Fruit fly (Drosophila melanogaster) whole organism, embryonic: Measurements from ENCODE around the gene CG15382.

Experiments
- Atf3 ChIP-seq: fragments of 200-800 bp; sonication (Bioruptor generic); optimal IDR thresholded peaks from 3 replicates; lab custom pipeline; 2016; ENCODE audit warnings: missing biosample characterization, missing genetic modification characterization
- B-H1 ChIP-seq: fragments of 200-800 bp; sonication (Bioruptor generic); IDR thresholded peaks from 3 replicates; pipeline ENCODE4 v1.3.6; 2022; ENCODE audit warnings: missing biosample characterization, missing genetic modification characterization
- Bgb ChIP-seq: fragments of 200-800 bp; sonication (Bioruptor generic); IDR thresholded peaks from 2 replicates; pipeline ENCODE4 v1.3.6; 2022; ENCODE audit warnings: missing biosample characterization, missing genetic modification characterization; ENCODE audit not compliant: partially characterized antibody
- CG12942 ChIP-seq: fragments of 200-800 bp; sonication (Bioruptor generic); optimal IDR thresholded peaks from 3 replicates; lab custom pipeline; 2016; ENCODE audit warnings: missing biosample characterization, missing genetic modification characterization
- CG15479 ChIP-seq: fragments of 200-800 bp; sonication (Bioruptor generic); optimal IDR thresholded peaks from 3 replicates; lab custom pipeline; 2019; ENCODE audit warnings: missing biosample characterization, mild to moderate bottlenecking, missing genetic modification characterization, moderate library complexity
- CG16779 ChIP-seq: fragments of 200-800 bp; sonication (Bioruptor generic); IDR thresholded peaks from 2 replicates; pipeline ENCODE4 v1.3.6; 2022; ENCODE audit warnings: missing biosample characterization, missing genetic modification characterization
- CG16863 ChIP-seq: fragments of 200-800 bp; sonication (Bioruptor generic); optimal IDR thresholded peaks from 3 replicates; lab custom pipeline; 2016; ENCODE audit warnings: missing biosample characterization, missing genetic modification characterization
- CG30403 ChIP-seq: fragments of 200-800 bp; sonication (Bioruptor generic); optimal IDR thresholded peaks from 3 replicates; lab custom pipeline; 2016; ENCODE audit warnings: missing biosample characterization, missing genetic modification characterization
- CG32532 ChIP-seq: fragments of 200-800 bp; sonication (Bioruptor generic); IDR thresholded peaks from 2 replicates; pipeline ENCODE4 v1.3.6; 2022; ENCODE audit warnings: missing biosample characterization, missing genetic modification characterization
- CG3281 ChIP-seq: fragments of 200-800 bp; sonication (Bioruptor generic); optimal IDR thresholded peaks from 3 replicates; lab custom pipeline; 2017; ENCODE audit warnings: missing biosample characterization, mild to moderate bottlenecking, missing genetic modification characterization
- CG33213 ChIP-seq: fragments of 200-800 bp; sonication (Bioruptor generic); optimal IDR thresholded peaks from 3 replicates; lab custom pipeline; 2016; ENCODE audit warnings: missing biosample characterization, missing genetic modification characterization
- CG3995 ChIP-seq: fragments of 200-800 bp; sonication (Bioruptor generic); optimal IDR thresholded peaks from 3 replicates; lab custom pipeline; 2016; ENCODE audit warnings: missing biosample characterization, missing genetic modification characterization
- CG4617 ChIP-seq: fragments of 200-800 bp; sonication (Bioruptor generic); optimal IDR thresholded peaks from 3 replicates; lab custom pipeline; 2016; ENCODE audit warnings: missing biosample characterization, missing genetic modification characterization, borderline replicate concordance
- CG6654 ChIP-seq: fragments of 200-800 bp; sonication (Bioruptor generic); optimal IDR thresholded peaks from 2 replicates; lab custom pipeline; 2017; ENCODE audit warnings: missing biosample characterization, mild to moderate bottlenecking, missing genetic modification characterization
- CG6683 ChIP-seq: fragments of 200-800 bp; sonication (Bioruptor generic); optimal IDR thresholded peaks from 2 replicates; lab custom pipeline; 2017; ENCODE audit warnings: missing biosample characterization, mild to moderate bottlenecking, missing genetic modification characterization, missing genetic modification reagents
- CG6854 ChIP-seq: fragments of 200-800 bp; sonication (Bioruptor generic); optimal IDR thresholded peaks from 3 replicates; lab custom pipeline; 2017; ENCODE audit warnings: missing biosample characterization, mild to moderate bottlenecking, missing genetic modification characterization
- CG8359 ChIP-seq: fragments of 200-800 bp; sonication (Bioruptor generic); optimal IDR thresholded peaks from 2 replicates; lab custom pipeline; 2017; ENCODE audit warnings: missing biosample characterization, mild to moderate bottlenecking, missing genetic modification characterization, borderline replicate concordance
- Dref ChIP-seq: fragments of 200-800 bp; sonication (Bioruptor generic); IDR thresholded peaks from 2 replicates; pipeline ENCODE4 v1.3.6; 2022; ENCODE audit warnings: missing biosample characterization, missing genetic modification characterization
- Ets65A ChIP-seq: fragments of 200-800 bp; sonication (Bioruptor generic); peaks from one replicate; lab custom pipeline; 2016; ENCODE audit warnings: missing biosample characterization, missing genetic modification characterization
- Fer3 ChIP-seq: fragments of 200-800 bp; sonication (Bioruptor generic); optimal IDR thresholded peaks from 2 replicates; lab custom pipeline; 2018; ENCODE audit warnings: missing biosample characterization, mild to moderate bottlenecking, missing genetic modification characterization, moderate library complexity
- Gug ChIP-seq: fragments of 200-800 bp; sonication (Bioruptor generic); IDR thresholded peaks from 4 replicates; pipeline ENCODE4 v1.3.6; 2022; ENCODE audit warnings: missing biosample characterization, missing genetic modification characterization
- H15 ChIP-seq: fragments of 200-800 bp; sonication (Bioruptor generic); IDR thresholded peaks from 3 replicates; pipeline ENCODE4 v1.3.6; 2022; ENCODE audit warnings: missing biosample characterization, missing genetic modification characterization
- H2.0 ChIP-seq: fragments of 200-800 bp; sonication (Bioruptor generic); IDR thresholded peaks from 2 replicates; pipeline ENCODE4 v1.3.6; 2022; ENCODE audit warnings: missing biosample characterization, missing genetic modification characterization
- Lpt ChIP-seq: fragments of >200 bp; optimal IDR thresholded peaks from 2 replicates; lab custom pipeline; 2018; ENCODE audit warnings: missing biosample characterization, missing genetic modification characterization
- NFAT ChIP-seq: fragments of 200-800 bp; sonication (Bioruptor generic); IDR thresholded peaks from 2 replicates; pipeline ENCODE4 v1.3.6; 2022; ENCODE audit warnings: missing biosample characterization, missing genetic modification characterization
- Optix ChIP-seq: fragments of 200-800 bp; sonication (Bioruptor generic); IDR thresholded peaks from 3 replicates; pipeline ENCODE4 v1.3.6; 2022; ENCODE audit warnings: missing biosample characterization, missing genetic modification characterization
- Ptx1 ChIP-seq: fragments of 200-800 bp; sonication (Bioruptor generic); IDR thresholded peaks from 2 replicates; pipeline ENCODE4 v1.3.6; 2022; ENCODE audit warnings: missing biosample characterization, missing genetic modification characterization
- Taf1 ChIP-seq: fragments of 200-800 bp; sonication (Bioruptor generic); IDR thresholded peaks from 2 replicates; pipeline ENCODE4 v1.3.6; 2022; ENCODE audit warnings: missing biosample characterization, missing genetic modification characterization
- Trl ChIP-seq, 3 experiments: fragments of >200 bp in 2 of 3; fragments of 200-800 bp in 1 of 3; sonication (Bioruptor generic) in 1 of 3; optimal IDR thresholded peaks; 2 replicates in 1 of 3; 3 replicates in 2 of 3; lab custom pipeline; 2016 to 2017; ENCODE audit warnings: missing biosample characterization in 1 of 3, missing genetic modification characterization in 1 of 3
- ap ChIP-seq: fragments of 200-800 bp; sonication (Bioruptor generic); IDR thresholded peaks from 2 replicates; pipeline ENCODE4 v1.3.6; 2022; ENCODE audit warnings: missing biosample characterization, missing genetic modification characterization
- ato ChIP-seq: fragments of 200-800 bp; sonication (Bioruptor generic); IDR thresholded peaks from 2 replicates; pipeline ENCODE4 v1.3.6; 2022; ENCODE audit warnings: missing biosample characterization, missing genetic modification characterization; ENCODE audit not compliant: partially characterized antibody
- bsh ChIP-seq, 2 experiments: fragments of 200-800 bp; sonication (Bioruptor generic); optimal IDR thresholded peaks; 2 replicates each; lab custom pipeline; 2017 to 2018; ENCODE audit warnings: mild to moderate bottlenecking in 2 of 2, missing biosample characterization in 2 of 2, missing genetic modification characterization in 2 of 2, moderate library complexity in 1 of 2
- caup ChIP-seq: fragments of 200-800 bp; sonication (Bioruptor generic); optimal IDR thresholded peaks from 3 replicates; lab custom pipeline; 2017; ENCODE audit warnings: missing biosample characterization, mild to moderate bottlenecking, missing genetic modification characterization, moderate library complexity; ENCODE audit not compliant: severe bottlenecking
- chif ChIP-seq, 2 experiments: fragments of 200-800 bp; sonication (Bioruptor generic); optimal IDR thresholded peaks; 3 replicates each; lab custom pipeline; 2016; ENCODE audit warnings: missing biosample characterization in 2 of 2, missing genetic modification characterization in 2 of 2
- gem ChIP-seq: fragments of 200-800 bp; sonication (Bioruptor generic); optimal IDR thresholded peaks from 2 replicates; lab custom pipeline; 2019; ENCODE audit warnings: missing biosample characterization, mild to moderate bottlenecking, missing genetic modification characterization, moderate library complexity
- ham ChIP-seq: fragments of 200-800 bp; sonication (Bioruptor generic); IDR thresholded peaks from 2 replicates; pipeline ENCODE4 v1.3.6; 2022; ENCODE audit warnings: missing biosample characterization, missing genetic modification characterization
- inv ChIP-seq: fragments of 200-800 bp; sonication (Bioruptor generic); IDR thresholded peaks from 2 replicates; pipeline ENCODE4 v1.3.6; 2022; ENCODE audit warnings: missing biosample characterization, missing genetic modification characterization; ENCODE audit not compliant: partially characterized antibody
- nerfin-1 ChIP-seq: fragments of 200-800 bp; sonication (Bioruptor generic); optimal IDR thresholded peaks from 3 replicates; lab custom pipeline; 2019; ENCODE audit warnings: missing biosample characterization, mild to moderate bottlenecking, missing genetic modification characterization, moderate library complexity
- nerfin-2 ChIP-seq: fragments of 200-800 bp; sonication (Bioruptor generic); IDR thresholded peaks from 2 replicates; pipeline ENCODE4 v1.3.6; 2022; ENCODE audit warnings: missing biosample characterization, missing genetic modification characterization; ENCODE audit not compliant: partially characterized antibody
- nmo ChIP-seq: fragments of 200-800 bp; sonication (Bioruptor generic); optimal IDR thresholded peaks from 2 replicates; lab custom pipeline; 2018; ENCODE audit warnings: missing biosample characterization, mild to moderate bottlenecking, missing genetic modification characterization, moderate library complexity
- pan ChIP-seq, 4 experiments: fragments of >200 bp in 3 of 4; fragments of 200-800 bp in 1 of 4; sonication (Bioruptor generic) in 1 of 4; optimal IDR thresholded peaks in 3 of 4; IDR thresholded peaks in 1 of 4; 2 replicates each; pipeline versions ENCODE4 v1.3.6 to Lab custom; 2017 to 2022; ENCODE audit warnings: missing biosample characterization in 2 of 4, missing genetic modification characterization in 2 of 4, mixed read lengths in 1 of 4
- pfk ChIP-seq: fragments of 200-800 bp; sonication (Bioruptor generic); optimal IDR thresholded peaks from 2 replicates; lab custom pipeline; 2018; ENCODE audit warnings: missing biosample characterization, mild to moderate bottlenecking, missing genetic modification characterization, moderate library complexity
- pzg ChIP-seq: fragments of 200-800 bp; sonication (Bioruptor generic); optimal IDR thresholded peaks from 3 replicates; lab custom pipeline; 2018; ENCODE audit warnings: missing biosample characterization, mild to moderate bottlenecking, missing genetic modification characterization, moderate library complexity
- run ChIP-seq: fragments of 200-800 bp; sonication (Bioruptor generic); optimal IDR thresholded peaks from 3 replicates; lab custom pipeline; 2018; ENCODE audit warnings: missing biosample characterization, mild to moderate bottlenecking, missing genetic modification characterization
- scrt ChIP-seq: fragments of 200-800 bp; sonication (Bioruptor generic); optimal IDR thresholded peaks from 2 replicates; lab custom pipeline; 2018; ENCODE audit warnings: missing biosample characterization, mild to moderate bottlenecking, missing genetic modification characterization, moderate library complexity
- sisA ChIP-seq: fragments of 200-800 bp; sonication (Bioruptor generic); IDR thresholded peaks from 2 replicates; pipeline ENCODE4 v1.3.6; 2022; ENCODE audit warnings: missing biosample characterization, missing genetic modification characterization
- ssp ChIP-seq: fragments of 200-800 bp; sonication (Bioruptor generic); IDR thresholded peaks from 2 replicates; pipeline ENCODE4 v1.3.6; 2022; ENCODE audit warnings: missing biosample characterization, missing genetic modification characterization
- usp ChIP-seq: fragments of >200 bp; optimal IDR thresholded peaks from 2 replicates; lab custom pipeline; 2017; ENCODE audit warnings: missing biosample characterization, missing genetic modification characterization
- zfh1 ChIP-seq: fragments of 200-800 bp; sonication (Bioruptor generic); IDR thresholded peaks from 3 replicates; pipeline ENCODE4 v1.3.6; 2022; ENCODE audit warnings: missing biosample characterization, missing genetic modification characterization

Gene CG15382

DNA sequence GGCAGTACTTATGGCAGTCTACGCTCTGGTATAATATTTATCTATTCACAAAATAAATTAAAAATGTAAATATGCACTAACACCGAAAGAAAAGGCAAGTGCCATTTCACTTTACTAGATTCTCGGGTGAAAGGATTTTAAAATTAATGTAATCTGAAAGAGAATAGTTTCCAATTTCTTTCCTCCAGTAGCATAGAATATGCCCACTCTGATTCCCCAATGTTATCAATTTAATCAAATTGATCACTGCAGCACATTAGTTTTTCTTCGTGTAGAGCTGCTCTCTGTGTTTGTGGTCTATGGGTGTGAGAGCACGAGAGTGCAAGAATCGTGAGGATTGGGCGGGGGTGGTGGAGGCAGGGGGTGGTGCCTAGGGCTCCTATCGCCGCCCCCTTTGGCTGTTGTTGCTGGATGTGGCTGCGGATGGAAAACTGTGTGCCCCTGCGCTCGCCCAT is 45.6 kb downstream of the CG15382 start (continued):
- peak; percentile 74 for TF ChIP-seq sisA (GFP tag; lab: Robert Waterston, UW)
- peak; percentile 57 for TF ChIP-seq caup
- peak; percentile 76 for TF ChIP-seq Ptx1
- peak; percentile 34 for TF ChIP-seq CG3281 (GFP tag; lab: Kevin White, UChicago)
- peak; percentile 83 for TF ChIP-seq zfh1 (GFP tag; lab: Robert Waterston, UW)
- TF ChIP-seq H15 (GFP tag; lab: Robert Waterston, UW): peak; percentile 32; the same call in 2 of the 3 replicates
- no peak for TF ChIP-seq pan (optimal IDR thresholded peaks at IDR 0.05; lab: Kevin White, UChicago)
- peak in 1 of 2 experiments; percentile 62 for TF ChIP-seq pan (GFP tag; optimal IDR thresholded peaks at IDR 0.05 in 1 of 2, IDR thresholded peaks at IDR 0.05 in 1 of 2)
- no peak for TF ChIP-seq Dref (GFP tag; lab: Robert Waterston, UW)
- TF ChIP-seq CG6854 (GFP tag; lab: Kevin White, UChicago): no peak
- TF ChIP-seq ato (GFP tag; lab: Robert Waterston, UW): no peak
- TF ChIP-seq gem: peak; percentile 91
- peak; percentile 42 for TF ChIP-seq CG6683
- TF ChIP-seq pzg: no peak
- TF ChIP-seq nerfin-2 (GFP tag; lab: Robert Waterston, UW): no peak
- TF ChIP-seq Gug (GFP tag; lab: Robert Waterston, UW): peak; percentile 42; the same call in 2 of the 4 replicates
- peak; percentile 87 for TF ChIP-seq CG30403 (GFP tag; lab: Kevin White, UChicago)
- TF ChIP-seq H2.0: peak; percentile 61
- peak; percentile 73 for TF ChIP-seq CG6654 (GFP tag; lab: Kevin White, UChicago)
- peak; percentile 88 to 95 for TF ChIP-seq bsh (GFP tag; optimal IDR thresholded peaks at IDR 0.05; lab: Kevin White, UChicago)
- no peak for TF ChIP-seq inv (GFP tag; lab: Robert Waterston, UW)
- peak; percentile 82 for TF ChIP-seq Atf3 (GFP tag; lab: Kevin White, UChicago)
- no peak for TF ChIP-seq CG3995 (GFP tag; lab: Kevin White, UChicago)
- no peak for TF ChIP-seq CG32532 (GFP tag; lab: Robert Waterston, UW)
- TF ChIP-seq pfk (GFP tag; lab: Kevin White, UChicago): no peak
- TF ChIP-seq CG4617 (GFP tag; lab: Kevin White, UChicago): peak; percentile 51
- peak; percentile 74 for TF ChIP-seq ap (GFP tag; lab: Robert Waterston, UW)
- no peak for TF ChIP-seq CG15479 (GFP tag; lab: Kevin White, UChicago)
- TF ChIP-seq ham (GFP tag; lab: Robert Waterston, UW): no peak
- peak; percentile 66 for TF ChIP-seq run (tag; lab: Kevin White, UChicago)
- no peak for TF ChIP-seq Taf1 (GFP tag; lab: Robert Waterston, UW)
- no peak for TF ChIP-seq NFAT
- peak in 1 of 2 experiments; percentile 43 for TF ChIP-seq Trl (optimal IDR thresholded peaks at IDR 0.05; lab: Kevin White, UChicago)
- peak; percentile 69 for TF ChIP-seq Trl (GFP tag; optimal IDR thresholded peaks at IDR 0.05; lab: Kevin White, UChicago)
- peak; percentile 92 for TF ChIP-seq nerfin-1 (tag; lab: Kevin White, UChicago)
- peak; percentile 73 for TF ChIP-seq CG16863 (GFP tag; lab: Kevin White, UChicago)
- TF ChIP-seq scrt (GFP tag; lab: Kevin White, UChicago): peak; percentile 62
- peak; percentile 87 for TF ChIP-seq CG8359
- TF ChIP-seq Optix (GFP tag; lab: Robert Waterston, UW): peak; percentile 75
- TF ChIP-seq Ets65A (GFP tag; lab: Kevin White, UChicago): peak; percentile 94
- TF ChIP-seq Bgb (GFP tag; lab: Robert Waterston, UW): no peak
- no peak for TF ChIP-seq CG16779 (GFP tag; lab: Robert Waterston, UW)
- no peak for TF ChIP-seq Lpt (GFP tag; lab: Kevin White, UChicago)
- peak; percentile 84 for TF ChIP-seq chif (GFP tag; optimal IDR thresholded peaks at IDR 0.05; lab: Kevin White, UChicago)
- peak; percentile 72 for TF ChIP-seq CG33213 (GFP tag; lab: Kevin White, UChicago)
- TF ChIP-seq Fer3 (tag; lab: Kevin White, UChicago): peak; percentile 60
- TF ChIP-seq ssp (GFP tag; lab: Robert Waterston, UW): 0 out of 2 replicates have a peak, but pooled peaks have one; percentile 35
- peak; percentile 77 for TF ChIP-seq CG12942
- no peak for TF ChIP-seq usp (GFP tag; lab: Kevin White, UChicago)
- TF ChIP-seq nmo (GFP tag; lab: Kevin White, UChicago): peak; percentile 94
- TF ChIP-seq B-H1: no peak
